Fruit fly (Drosophila melanogaster) whole organism, embryonic: ENCODE data around the gene CG31870.
A peak's percentile ranks its signal among the peaks of the same experiment; 100 is the strongest.

ENCODE experiments used
- CG10959 ChIP-seq: fragments of 200-800 bp; sonication (Bioruptor generic); IDR thresholded peaks from 2 replicates; pipeline ENCODE4 v1.3.6; 2022; ENCODE audit warnings: missing biosample characterization, missing genetic modification characterization
- CG10979 ChIP-seq: fragments of 200-800 bp; sonication (Bioruptor generic); optimal IDR thresholded peaks from 2 replicates; lab custom pipeline; 2018; ENCODE audit warnings: missing biosample characterization, mild to moderate bottlenecking, missing genetic modification characterization, moderate library complexity
- CG11504 ChIP-seq: fragments of 200-800 bp; sonication (Bioruptor generic); optimal IDR thresholded peaks from 3 replicates; lab custom pipeline; 2019; ENCODE audit warnings: missing biosample characterization, mild to moderate bottlenecking, missing genetic modification characterization, moderate library complexity
- CG12659 ChIP-seq: fragments of 200-800 bp; sonication (Bioruptor generic); optimal IDR thresholded peaks from 3 replicates; lab custom pipeline; 2017; ENCODE audit warnings: mild to moderate bottlenecking, missing biosample characterization, missing genetic modification reagents, missing genetic modification characterization
- CG13775 ChIP-seq: fragments of 200-800 bp; sonication (Bioruptor generic); optimal IDR thresholded peaks from 3 replicates; lab custom pipeline; 2017; ENCODE audit warnings: missing biosample characterization, mild to moderate bottlenecking, missing genetic modification characterization
- CG14441 ChIP-seq: fragments of 200-800 bp; sonication (Bioruptor generic); IDR thresholded peaks from 2 replicates; pipeline ENCODE4 v1.3.6; 2022; ENCODE audit warnings: missing biosample characterization, missing genetic modification characterization
- CG2116 ChIP-seq: fragments of 200-800 bp; sonication (Bioruptor generic); optimal IDR thresholded peaks from 3 replicates; lab custom pipeline; 2018; ENCODE audit warnings: missing biosample characterization, mild to moderate bottlenecking, missing genetic modification characterization
- CG30431 ChIP-seq: fragments of 200-800 bp; sonication (Bioruptor generic); optimal IDR thresholded peaks from 2 replicates; lab custom pipeline; 2017; ENCODE audit warnings: missing biosample characterization, missing genetic modification characterization
- CG34224 ChIP-seq: fragments of 200-800 bp; sonication (Bioruptor generic); IDR thresholded peaks from 3 replicates; pipeline ENCODE4 v1.3.6; 2022; ENCODE audit warnings: missing biosample characterization, missing genetic modification characterization; ENCODE audit not compliant: partially characterized antibody
- CG34422 ChIP-seq: fragments of 200-800 bp; sonication (Bioruptor generic); IDR thresholded peaks from 3 replicates; pipeline ENCODE4 v1.3.6; 2022; ENCODE audit warnings: missing biosample characterization, missing genetic modification characterization
- CG4617 ChIP-seq: fragments of 200-800 bp; sonication (Bioruptor generic); optimal IDR thresholded peaks from 3 replicates; lab custom pipeline; 2016; ENCODE audit warnings: missing biosample characterization, missing genetic modification characterization, borderline replicate concordance
- CG6272 ChIP-seq: fragments of 200-800 bp; sonication (Bioruptor generic); IDR thresholded peaks from 2 replicates; pipeline ENCODE4 v1.3.6; 2022; ENCODE audit warnings: missing biosample characterization, missing genetic modification characterization
- CG9215 ChIP-seq: fragments of 200-800 bp; sonication (Bioruptor generic); IDR thresholded peaks from 2 replicates; pipeline ENCODE4 v1.3.6; 2022; ENCODE audit warnings: missing biosample characterization, missing genetic modification characterization
- CG9797 ChIP-seq: fragments of 200-800 bp; sonication (Bioruptor generic); optimal IDR thresholded peaks from 3 replicates; lab custom pipeline; 2018; ENCODE audit warnings: missing biosample characterization, mild to moderate bottlenecking, missing genetic modification characterization
- CG9932 ChIP-seq: fragments of 200-800 bp; sonication (Bioruptor generic); IDR thresholded peaks from 2 replicates; pipeline ENCODE4 v1.3.6; 2022; ENCODE audit warnings: missing biosample characterization, missing genetic modification characterization
- CoRest ChIP-seq: fragments of 200-800 bp; sonication (Bioruptor generic); optimal IDR thresholded peaks from 3 replicates; lab custom pipeline; 2018; ENCODE audit warnings: missing biosample characterization, mild to moderate bottlenecking, missing genetic modification characterization, moderate library complexity
- Dad ChIP-seq: fragments of 200-800 bp; sonication (Bioruptor generic); optimal IDR thresholded peaks from 3 replicates; lab custom pipeline; 2016; ENCODE audit warnings: missing biosample characterization, missing genetic modification characterization
- Dp ChIP-seq: fragments of 200-800 bp; sonication (Bioruptor generic); optimal IDR thresholded peaks from 2 replicates; lab custom pipeline; 2018; ENCODE audit warnings: missing biosample characterization, mild to moderate bottlenecking, missing genetic modification characterization, moderate library complexity
- Ets97D ChIP-seq: fragments of 200-800 bp; sonication (Bioruptor generic); optimal IDR thresholded peaks from 3 replicates; lab custom pipeline; 2016; ENCODE audit warnings: missing biosample characterization, missing genetic modification characterization
- MESR4 ChIP-seq: fragments of 200-800 bp; sonication (Bioruptor generic); optimal IDR thresholded peaks from 2 replicates; lab custom pipeline; 2018; ENCODE audit warnings: missing biosample characterization, mild to moderate bottlenecking, missing genetic modification characterization, moderate library complexity
- Max ChIP-seq: fragments of 200-800 bp; sonication (Bioruptor generic); optimal IDR thresholded peaks from 2 replicates; lab custom pipeline; 2016; ENCODE audit warnings: missing biosample characterization, mild to moderate bottlenecking, missing genetic modification characterization
- Med ChIP-seq: fragments of 200-800 bp; sonication (Bioruptor generic); peaks from one replicate; lab custom pipeline; 2016; ENCODE audit warnings: missing biosample characterization, missing genetic modification characterization, mild to moderate bottlenecking, inconsistent platforms, moderate library complexity
- NC2α ChIP-seq: fragments of 200-800 bp; sonication (Bioruptor generic); optimal IDR thresholded peaks from 2 replicates; lab custom pipeline; 2016; ENCODE audit warnings: missing biosample characterization, missing genetic modification characterization
- NFAT ChIP-seq: fragments of 200-800 bp; sonication (Bioruptor generic); IDR thresholded peaks from 2 replicates; pipeline ENCODE4 v1.3.6; 2022; ENCODE audit warnings: missing biosample characterization, missing genetic modification characterization
- Nf-YC ChIP-seq: fragments of 200-800 bp; optimal IDR thresholded peaks from 3 replicates; lab custom pipeline; 2019; ENCODE audit warnings: missing biosample characterization, mild to moderate bottlenecking, missing genetic modification characterization, moderate library complexity
- NfI ChIP-seq: fragments of 200-800 bp; sonication (Bioruptor generic); optimal IDR thresholded peaks from 3 replicates; lab custom pipeline; 2018; ENCODE audit warnings: missing biosample characterization, mild to moderate bottlenecking, missing genetic modification characterization, moderate library complexity
- Opbp ChIP-seq: fragments of 200-800 bp; sonication (Bioruptor generic); IDR thresholded peaks from 3 replicates; pipeline ENCODE4 v1.3.6; 2022; ENCODE audit warnings: missing biosample characterization, missing genetic modification characterization; ENCODE audit not compliant: partially characterized antibody
- Scr ChIP-seq: fragments of 200-800 bp; sonication (Bioruptor generic); IDR thresholded peaks from 2 replicates; pipeline ENCODE4 v1.3.6; 2022; ENCODE audit warnings: missing biosample characterization, missing genetic modification characterization; ENCODE audit not compliant: partially characterized antibody
- Sin3A ChIP-seq: fragments of >200 bp; optimal IDR thresholded peaks from 2 replicates; lab custom pipeline; 2018
- Sry-δ ChIP-seq: fragments of 200-800 bp; sonication (Bioruptor generic); optimal IDR thresholded peaks from 2 replicates; lab custom pipeline; 2016; ENCODE audit warnings: missing biosample characterization, missing genetic modification characterization
- Vsx1 ChIP-seq: fragments of 200-800 bp; sonication (Bioruptor generic); optimal IDR thresholded peaks from 2 replicates; lab custom pipeline; 2017; ENCODE audit warnings: missing biosample characterization, mild to moderate bottlenecking, missing genetic modification characterization, missing genetic modification reagents
- YL-1 ChIP-seq: fragments of 200-800 bp; sonication (Bioruptor generic); optimal IDR thresholded peaks from 3 replicates; lab custom pipeline; 2017; ENCODE audit warnings: missing biosample characterization, mild to moderate bottlenecking, missing genetic modification characterization
- br ChIP-seq: fragments of >200 bp; optimal IDR thresholded peaks from 2 replicates; lab custom pipeline; 2017
- crp ChIP-seq, 2 experiments: fragments of 200-800 bp; sonication (Bioruptor generic); optimal IDR thresholded peaks; 2 replicates in 1 of 2; 3 replicates in 1 of 2; lab custom pipeline; 2017; ENCODE audit warnings: missing biosample characterization in 2 of 2, missing genetic modification characterization in 2 of 2, mild to moderate bottlenecking in 1 of 2, moderate library complexity in 1 of 2
- exex ChIP-seq: fragments of 200-800 bp; sonication (Bioruptor generic); optimal IDR thresholded peaks from 4 replicates; lab custom pipeline; 2018; ENCODE audit warnings: missing biosample characterization, mild to moderate bottlenecking, missing genetic modification characterization, moderate library complexity
- gfzf ChIP-seq: fragments of 200-800 bp; sonication (Bioruptor generic); optimal IDR thresholded peaks from 2 replicates; lab custom pipeline; 2016; ENCODE audit warnings: missing biosample characterization, mild to moderate bottlenecking, missing genetic modification characterization, moderate library complexity
- mirr ChIP-seq: fragments of 200-800 bp; sonication (Bioruptor generic); optimal IDR thresholded peaks from 3 replicates; lab custom pipeline; 2018; ENCODE audit warnings: missing biosample characterization, mild to moderate bottlenecking, missing genetic modification characterization
- nerfin-2 ChIP-seq: fragments of 200-800 bp; sonication (Bioruptor generic); IDR thresholded peaks from 2 replicates; pipeline ENCODE4 v1.3.6; 2022; ENCODE audit warnings: missing biosample characterization, missing genetic modification characterization; ENCODE audit not compliant: partially characterized antibody
- seq ChIP-seq: fragments of 200-800 bp; sonication (Bioruptor generic); IDR thresholded peaks from 2 replicates; pipeline ENCODE4 v1.3.6; 2022; ENCODE audit warnings: missing biosample characterization, missing genetic modification characterization
- sna ChIP-seq: fragments of 200-800 bp; sonication (Bioruptor generic); IDR thresholded peaks from 2 replicates; pipeline ENCODE4 v1.3.6; 2022; ENCODE audit warnings: missing biosample characterization, missing genetic modification characterization; ENCODE audit not compliant: partially characterized antibody

Gene CG31870

DNA sequence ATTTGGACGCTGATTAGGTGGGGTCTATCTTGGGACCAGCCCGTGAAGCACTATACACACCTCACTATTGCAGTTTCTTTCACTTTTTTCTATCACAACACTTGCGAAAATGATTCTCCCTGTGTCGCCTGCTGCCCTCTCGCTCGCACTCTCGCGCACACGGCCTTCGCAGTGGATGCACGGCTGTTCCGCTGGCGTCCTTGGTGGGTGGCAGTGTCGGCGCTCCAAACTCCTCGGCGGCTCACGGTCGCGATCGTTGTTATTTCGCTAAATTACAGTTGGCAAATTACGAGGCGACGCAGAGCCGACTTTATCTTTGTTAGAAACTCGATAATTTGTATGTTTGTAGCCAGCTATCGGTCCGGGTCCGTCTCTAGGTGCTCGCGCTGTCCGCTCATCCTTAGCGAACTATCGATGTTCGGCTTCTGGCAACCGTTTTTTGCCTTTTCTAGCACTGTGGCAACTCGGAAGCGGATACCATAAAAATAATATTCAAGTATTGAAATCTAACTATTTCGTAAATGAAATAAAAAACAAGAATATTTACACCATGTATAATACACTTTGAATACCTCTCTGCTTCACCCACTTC is 22.3 kb upstream of the CG31870 start, which contains the start of gene Ubc2 (continued):
- TF ChIP-seq gfzf (GFP tag; lab: Kevin White, UChicago), result peak; percentile 46
- TF ChIP-seq CG14441, result 0 out of 2 replicates have a peak, but pooled peaks have one; percentile 24
- TF ChIP-seq NfI, result peak; percentile 11
- no peak for TF ChIP-seq CG9215
- peak; percentile 35 for TF ChIP-seq CoRest
- peak; percentile 90 for TF ChIP-seq CG2116
- no peak for TF ChIP-seq CG11504 (tag; lab: Kevin White, UChicago)
- peak; percentile 94 for TF ChIP-seq Ets97D (GFP tag; lab: Kevin White, UChicago)
- no peak for TF ChIP-seq NC2α (GFP tag; lab: Kevin White, UChicago)
- TF ChIP-seq NFAT (GFP tag; lab: Robert Waterston, UW), result no peak
- TF ChIP-seq nerfin-2 (GFP tag; lab: Robert Waterston, UW), result peak; percentile 77
- no peak for TF ChIP-seq CG10959 (GFP tag; lab: Robert Waterston, UW)
- peak; percentile 3 for TF ChIP-seq Nf-YC (tag; lab: Kevin White, UChicago)
- TF ChIP-seq sna (GFP tag; lab: Robert Waterston, UW), result peak; percentile 79
- peak; percentile 40 for TF ChIP-seq Sin3A (lab: Kevin White, UChicago)
- peak; percentile 85 for TF ChIP-seq CG34224
- peak; percentile 90 for TF ChIP-seq Opbp (GFP tag; lab: Robert Waterston, UW)
- peak; percentile 54 for TF ChIP-seq YL-1 (GFP tag; lab: Kevin White, UChicago)
- peak; percentile 79 for TF ChIP-seq CG4617 (GFP tag; lab: Kevin White, UChicago)
- TF ChIP-seq Dp (GFP tag; lab: Kevin White, UChicago), result peak; percentile 69
- peak; percentile 98 for TF ChIP-seq Sry-δ (GFP tag; lab: Kevin White, UChicago)
- TF ChIP-seq exex (tag; lab: Kevin White, UChicago), result no peak
- TF ChIP-seq mirr (GFP tag; lab: Kevin White, UChicago), result no peak
- TF ChIP-seq CG6272, result peak; percentile 31; the same call in 1 of the 2 replicates
- peak in 1 of 2 experiments; percentile 61 for TF ChIP-seq crp (GFP tag; optimal IDR thresholded peaks at IDR 0.05; lab: Kevin White, UChicago)
- TF ChIP-seq CG13775 (GFP tag; lab: Kevin White, UChicago), result peak; percentile 6
- peak; percentile 93 for TF ChIP-seq Med (GFP tag; lab: Kevin White, UChicago)
- TF ChIP-seq Dad (GFP tag; lab: Kevin White, UChicago), result peak; percentile 29
- TF ChIP-seq Vsx1 (GFP tag; lab: Kevin White, UChicago), result no peak
- peak; percentile 81 for TF ChIP-seq CG12659 (GFP tag; lab: Kevin White, UChicago)
- TF ChIP-seq CG9797 (GFP tag; lab: Kevin White, UChicago), result peak; percentile 40
- no peak for TF ChIP-seq br (lab: Kevin White, UChicago)
- no peak for TF ChIP-seq CG30431 (GFP tag; lab: Kevin White, UChicago)
- peak; percentile 68 for TF ChIP-seq CG9932 (GFP tag; lab: Robert Waterston, UW)
- TF ChIP-seq CG10979 (tag; lab: Kevin White, UChicago), result peak; percentile 10
- peak; percentile 54 for TF ChIP-seq MESR4 (GFP tag; lab: Kevin White, UChicago)
- peak; percentile 84 for TF ChIP-seq Scr (GFP tag; lab: Robert Waterston, UW)
- peak; percentile 46; the same call in 1 of the 3 replicates for TF ChIP-seq CG34422 (GFP tag; lab: Robert Waterston, UW)
- 0 out of 2 replicates have a peak, but pooled peaks have one; percentile 7 for TF ChIP-seq seq (GFP tag; lab: Robert Waterston, UW)
- peak; percentile 4 for TF ChIP-seq Max (GFP tag; lab: Kevin White, UChicago)
